Fruit fly (Drosophila melanogaster): ENCODE measurements around the gene RtGEF.

Gene RtGEF

dm6 chr2L:20401408-20401807 lies 51.2 kb downstream of the RtGEF start (continued):
- TF ChIP-seq D (optimal IDR thresholded peaks at IDR 0.05) (no peak), D (GFP tag; optimal IDR thresholded peaks at IDR 0.05) (no peak), lab (GFP tag; optimal IDR thresholded peaks at IDR 0.05) (peak; percentile 3), az2 (GFP tag; optimal IDR thresholded peaks at IDR 0.05) (no peak), Dp (GFP tag; optimal IDR thresholded peaks at IDR 0.05) (no peak), Hr51 (GFP tag; optimal IDR thresholded peaks at IDR 0.05) (peak in 1 of 2 experiments; percentile 8), CG11696 (GFP tag; IDR thresholded peaks at IDR 0.05) (no peak), CG2120 (GFP tag; optimal IDR thresholded peaks at IDR 0.05) (peak; percentile 33), CG7839 (tag; optimal IDR thresholded peaks at IDR 0.05) (peak; percentile 28), HmgZ (tag; optimal IDR thresholded peaks at IDR 0.05) (no peak), CG13424 (tag; optimal IDR thresholded peaks at IDR 0.05) (no peak), CG2678 (tag; optimal IDR thresholded peaks at IDR 0.05) (peak; percentile 24), ssp (GFP tag; IDR thresholded peaks at IDR 0.05) (no peak), E2f2 (GFP tag; IDR thresholded peaks at IDR 0.05) (no peak), CG32532 (GFP tag; IDR thresholded peaks at IDR 0.05) (no peak), HLH54F (GFP tag; optimal IDR thresholded peaks at IDR 0.05) (no peak), CG18599 (GFP tag; optimal IDR thresholded peaks at IDR 0.05) (peak; percentile 15), her (GFP tag; optimal IDR thresholded peaks at IDR 0.05) (no peak), Fer3 (tag; optimal IDR thresholded peaks at IDR 0.05) (peak; percentile 5), CG30403 (GFP tag; optimal IDR thresholded peaks at IDR 0.05) (peak; percentile 17), Ets65A (GFP tag) (peak; percentile 27), CG3281 (GFP tag; optimal IDR thresholded peaks at IDR 0.05) (peak; percentile 10), CG1603 (tag; optimal IDR thresholded peaks at IDR 0.05) (no peak), twi (tag; optimal IDR thresholded peaks at IDR 0.05) (no peak), dmrt99B (tag; optimal IDR thresholded peaks at IDR 0.05) (peak; percentile 28), CG11504 (tag; optimal IDR thresholded peaks at IDR 0.05) (peak; percentile 14)

dm6 chr2L:20413826-20414225 lies 63.6 kb downstream of the RtGEF start:
- TF ChIP-seq CG2199 (GFP tag; IDR thresholded peaks at IDR 0.05) (no peak), CG14860 (GFP tag; IDR thresholded peaks at IDR 0.05; ENCODE audit: partially characterized antibody) (peak; percentile 50; the same call in 2 of the 3 replicates), HLH4C (GFP tag; IDR thresholded peaks at IDR 0.05; ENCODE audit: partially characterized antibody) (peak; percentile 69), CG7987 (GFP tag; optimal IDR thresholded peaks at IDR 0.05) (no peak), CG7963 (GFP tag; IDR thresholded peaks at IDR 0.05; ENCODE audit: partially characterized antibody) (0 out of 3 replicates have a peak, but pooled peaks have one; percentile 26)

- no peak for TF ChIP-seq sc (optimal IDR thresholded peaks at IDR 0.05)
- peak; percentile 18 for TF ChIP-seq sc (GFP tag; optimal IDR thresholded peaks at IDR 0.05)
- TF ChIP-seq CG1647 (GFP tag; optimal IDR thresholded peaks at IDR 0.05) = peak; percentile 64
- TF ChIP-seq CG11695 (GFP tag; IDR thresholded peaks at IDR 0.05) = peak; percentile 46; the same call in 1 of the 3 replicates
- no peak for TF ChIP-seq nerfin-1 (tag; optimal IDR thresholded peaks at IDR 0.05)
- TF ChIP-seq cad (GFP tag; optimal IDR thresholded peaks at IDR 0.05) = no peak
- TF ChIP-seq Max (GFP tag; optimal IDR thresholded peaks at IDR 0.05) = peak; percentile 41
- TF ChIP-seq CG4707 (GFP tag; optimal IDR thresholded peaks at IDR 0.05) = peak; percentile 60
- TF ChIP-seq CG7928 (GFP tag; optimal IDR thresholded peaks at IDR 0.05) = peak; percentile 28
- TF ChIP-seq CG4820 (GFP tag; optimal IDR thresholded peaks at IDR 0.05) = peak; percentile 56
- no peak for TF ChIP-seq Lim3 (GFP tag; IDR thresholded peaks at IDR 0.05)
- peak; percentile 60 for TF ChIP-seq CG5180 (GFP tag; optimal IDR thresholded peaks at IDR 0.05)
- peak; percentile 52; the same call in 1 of the 4 replicates for TF ChIP-seq chinmo (GFP tag; IDR thresholded peaks at IDR 0.05; ENCODE audit: partially characterized antibody)
- no peak for TF ChIP-seq cg (GFP tag; optimal IDR thresholded peaks at IDR 0.05)
- TF ChIP-seq CG33557 (GFP tag; optimal IDR thresholded peaks at IDR 0.05) = peak; percentile 33
- TF ChIP-seq CG4617 (GFP tag; optimal IDR thresholded peaks at IDR 0.05; ENCODE audit: borderline replicate concordance) = peak; percentile 8
- no peak for TF ChIP-seq CG7745 (tag; optimal IDR thresholded peaks at IDR 0.05)
- TF ChIP-seq pan (optimal IDR thresholded peaks at IDR 0.05) = no peak
- peak in 1 of 2 experiments; percentile 54 for TF ChIP-seq pan (GFP tag; optimal IDR thresholded peaks at IDR 0.05 in 1 of 2, IDR thresholded peaks at IDR 0.05 in 1 of 2)
Observed at dm6 chr2L:20414750-20415211, 64.5 kb downstream of the RtGEF start, which contains the start of gene CG10947. TSS of gene CG10947 (minus strand) at chr2L:20414800.
